Worm (Caenorhabditis elegans) whole organism, L4 larva: ENCODE results near the gene hex-5.

ENCODE experiments used
- F49E8.2 ChIP-seq: sonication (generic microtip); optimal IDR thresholded peaks from 2 replicates; lab custom pipeline; 2016; ENCODE audit warnings: missing compliant biosample characterization, mild to moderate bottlenecking, missing genetic modification characterization, borderline replicate concordance
- ceh-82 ChIP-seq: sonication (generic microtip); optimal IDR thresholded peaks from 2 replicates; lab custom pipeline; 2017; ENCODE audit warnings: missing biosample characterization, missing genetic modification characterization
- duxl-1 ChIP-seq: sonication (generic microtip); optimal IDR thresholded peaks from 2 replicates; lab custom pipeline; 2016; ENCODE audit warnings: mild to moderate bottlenecking, missing genetic modification characterization, moderate library complexity, missing compliant biosample characterization; ENCODE audit not compliant: poor library complexity
- egl-27 ChIP-seq: sonication (generic microtip); optimal IDR thresholded peaks from 3 replicates; lab custom pipeline; 2017; ENCODE audit warnings: missing biosample characterization, missing genetic modification reagents, missing genetic modification characterization
- fos-1 ChIP-seq: fragments of 150-350 bp; optimal IDR thresholded peaks from 2 replicates; lab custom pipeline; 2014; ENCODE audit warnings: missing biosample characterization, missing genetic modification characterization
- lin-1 ChIP-seq: fragments of 200-800 bp; sonication (Bioruptor generic); IDR thresholded peaks from 2 replicates; pipeline ENCODE4 v1.3.6; 2022; ENCODE audit warnings: missing genetic modification reagents, missing genetic modification characterization, missing compliant biosample characterization
- lin-39 ChIP-seq: fragments of 150-350 bp; optimal IDR thresholded peaks from 2 replicates; lab custom pipeline; 2014; ENCODE audit warnings: missing biosample characterization, missing genetic modification reagents, missing genetic modification characterization
- lsy-2 ChIP-seq, 2 experiments: fragments of 150-350 bp in 1 of 2; sonication (generic microtip) in 1 of 2; optimal IDR thresholded peaks; 2 replicates each; lab custom pipeline; 2014 to 2017; ENCODE audit warnings: missing biosample characterization in 2 of 2, missing genetic modification characterization in 2 of 2
- php-3 ChIP-seq: fragments of 200-800 bp; sonication (Bioruptor generic); IDR thresholded peaks from 2 replicates; pipeline ENCODE4 v1.3.6; 2022; ENCODE audit warnings: missing genetic modification reagents, missing genetic modification characterization, missing compliant biosample characterization
- snpc-4 ChIP-seq: fragments of 150-350 bp; optimal IDR thresholded peaks from 2 replicates; lab custom pipeline; 2014; ENCODE audit warnings: missing biosample characterization, missing genetic modification characterization
- unc-39 ChIP-seq: sonication (generic microtip); optimal IDR thresholded peaks from 2 replicates; lab custom pipeline; 2017; ENCODE audit warnings: missing biosample characterization, missing genetic modification characterization

DNA sequence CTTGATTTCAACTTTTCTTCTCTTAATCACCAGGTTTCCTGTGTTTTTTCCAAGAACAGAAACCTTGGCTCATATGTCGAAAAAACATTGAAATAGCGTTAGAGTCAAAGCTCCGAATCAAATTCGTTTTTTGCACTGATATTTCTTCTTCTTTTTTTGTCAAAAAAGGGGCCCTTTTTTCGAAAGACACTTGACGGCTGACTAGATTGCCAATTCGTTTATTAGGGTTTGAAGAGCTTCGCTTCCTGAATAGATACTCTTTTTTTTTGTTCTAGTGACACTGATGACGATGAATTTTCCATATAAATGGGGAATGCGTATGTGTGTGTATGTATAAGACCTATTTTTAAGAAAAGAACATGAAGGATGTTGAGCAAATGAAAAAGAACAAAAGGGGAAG is 11.7 kb upstream of the hex-5 start:
- TF ChIP-seq lsy-2 (tag; optimal IDR thresholded peaks at IDR 0.05; lab: Kevin White, UChicago) (no peak), duxl-1 (tag; lab: Kevin White, UChicago) (no peak), lin-39 (no peak), egl-27 (tag; lab: Kevin White, UChicago) (no peak), F49E8.2 (tag; lab: Kevin White, UChicago) (no peak), snpc-4 (tag; lab: Kevin White, UChicago) (no peak), fos-1 (no peak), unc-39 (tag; lab: Kevin White, UChicago) (no peak), lin-1 (GFP tag; lab: Robert Waterston, UW) (no peak), php-3 (no peak), ceh-82 (tag; lab: Kevin White, UChicago) (no peak)
